Worm (Caenorhabditis elegans) whole organism, L3 larva: Measurements from ENCODE around the gene tbx-34.

Experiments
- R02D3.7 ChIP-seq: fragments of 150-350 bp; optimal IDR thresholded peaks from 2 replicates; lab custom pipeline; 2014; ENCODE audit warnings: missing biosample characterization, missing genetic modification characterization
- ZK546.5 ChIP-seq: sonication (generic microtip); optimal IDR thresholded peaks from 2 replicates; lab custom pipeline; 2017; ENCODE audit warnings: missing biosample characterization, missing genetic modification characterization
- aly-2 ChIP-seq: fragments of 150-350 bp; optimal IDR thresholded peaks from 2 replicates; lab custom pipeline; 2014; ENCODE audit warnings: missing biosample characterization, missing genetic modification characterization
- ceh-28 ChIP-seq: fragments of 150-350 bp; optimal IDR thresholded peaks from 2 replicates; lab custom pipeline; 2014; ENCODE audit warnings: missing biosample characterization, missing genetic modification reagents, missing genetic modification characterization
- ceh-82 ChIP-seq: fragments of 150-350 bp; optimal IDR thresholded peaks from 2 replicates; lab custom pipeline; 2014; ENCODE audit warnings: missing biosample characterization, missing genetic modification characterization
- elt-1 ChIP-seq: fragments of 150-350 bp; optimal IDR thresholded peaks from 2 replicates; lab custom pipeline; 2014; ENCODE audit warnings: missing biosample characterization, missing genetic modification characterization
- elt-2 ChIP-seq: sonication (generic microtip); optimal IDR thresholded peaks from 2 replicates; lab custom pipeline; 2016; ENCODE audit warnings: missing genetic modification reagents, mild to moderate bottlenecking, missing genetic modification characterization, missing compliant biosample characterization
- elt-3 ChIP-seq, 3 experiments: fragments of 150-350 bp in 1 of 3; sonication (generic microtip) in 2 of 3; optimal IDR thresholded peaks; 2 replicates in 2 of 3; 4 replicates in 1 of 3; lab custom pipeline; 2014 to 2017; ENCODE audit warnings: missing biosample characterization in 3 of 3, missing genetic modification characterization in 3 of 3
- fkh-10 ChIP-seq: sonication (generic microtip); optimal IDR thresholded peaks from 2 replicates; lab custom pipeline; 2017; ENCODE audit warnings: missing biosample characterization, missing genetic modification reagents, missing genetic modification characterization
- fkh-2 ChIP-seq: fragments of 150-350 bp; optimal IDR thresholded peaks from 2 replicates; lab custom pipeline; 2014; ENCODE audit warnings: missing biosample characterization, missing genetic modification reagents, missing genetic modification characterization
- fos-1 ChIP-seq: fragments of 150-350 bp; optimal IDR thresholded peaks from 2 replicates; lab custom pipeline; 2014; ENCODE audit warnings: missing biosample characterization, missing genetic modification characterization
- jun-1 ChIP-seq: fragments of 150-350 bp; optimal IDR thresholded peaks from 2 replicates; lab custom pipeline; 2014; ENCODE audit warnings: missing biosample characterization, missing genetic modification reagents, missing genetic modification characterization
- lin-15B ChIP-seq: fragments of 150-350 bp; optimal IDR thresholded peaks from 2 replicates; lab custom pipeline; 2014; ENCODE audit warnings: missing biosample characterization, missing genetic modification characterization
- lin-39 ChIP-seq: fragments of 150-350 bp; optimal IDR thresholded peaks from 2 replicates; lab custom pipeline; 2018; ENCODE audit warnings: missing biosample characterization, missing genetic modification reagents, missing genetic modification characterization
- mdl-1 ChIP-seq: fragments of 150-350 bp; optimal IDR thresholded peaks from 2 replicates; lab custom pipeline; 2014; ENCODE audit warnings: missing biosample characterization, missing genetic modification characterization
- nfya-1 ChIP-seq: sonication (generic microtip); optimal IDR thresholded peaks from 2 replicates; lab custom pipeline; 2017; ENCODE audit warnings: missing genetic modification characterization, mild to moderate bottlenecking, missing compliant biosample characterization, antibody characterized with exemption, moderate library complexity; ENCODE audit not compliant: insufficient read depth
- nhr-11 ChIP-seq: fragments of 150-350 bp; optimal IDR thresholded peaks from 2 replicates; lab custom pipeline; 2014; ENCODE audit warnings: missing biosample characterization, missing genetic modification characterization
- nhr-12 ChIP-seq: fragments of 150-350 bp; optimal IDR thresholded peaks from 2 replicates; lab custom pipeline; 2014; ENCODE audit warnings: missing biosample characterization, missing genetic modification characterization
- nhr-23 ChIP-seq: fragments of 150-350 bp; optimal IDR thresholded peaks from 2 replicates; lab custom pipeline; 2014; ENCODE audit warnings: missing biosample characterization, missing genetic modification reagents, missing genetic modification characterization
- nhr-25 ChIP-seq: sonication (generic microtip); optimal IDR thresholded peaks from 2 replicates; lab custom pipeline; 2017; ENCODE audit warnings: missing biosample characterization, missing genetic modification characterization
- nhr-43 ChIP-seq: sonication (generic microtip); optimal IDR thresholded peaks from 2 replicates; lab custom pipeline; 2016; ENCODE audit warnings: mild to moderate bottlenecking, missing genetic modification characterization, missing compliant biosample characterization; ENCODE audit not compliant: poor library complexity, severe bottlenecking
- nhr-67 ChIP-seq: fragments of 150-350 bp; optimal IDR thresholded peaks from 2 replicates; lab custom pipeline; 2014; ENCODE audit warnings: missing biosample characterization, missing genetic modification characterization
- nhr-76 ChIP-seq: fragments of 150-350 bp; sonication (generic microtip); optimal IDR thresholded peaks from 5 replicates; lab custom pipeline; 2014; ENCODE audit warnings: missing biosample characterization, missing genetic modification characterization
- nhr-77 ChIP-seq: fragments of 150-350 bp; optimal IDR thresholded peaks from 2 replicates; lab custom pipeline; 2014; ENCODE audit warnings: missing biosample characterization, missing genetic modification characterization
- pha-4 ChIP-seq: fragments of 150-350 bp; optimal IDR thresholded peaks from 2 replicates; lab custom pipeline; 2014; ENCODE audit warnings: missing biosample characterization, missing genetic modification reagents, missing genetic modification characterization
- sea-2 ChIP-seq: fragments of 150-350 bp; sonication (generic microtip); optimal IDR thresholded peaks from 4 replicates; lab custom pipeline; 2014; ENCODE audit warnings: missing biosample characterization, missing genetic modification reagents, missing genetic modification characterization
- skn-1 ChIP-seq: fragments of 150-350 bp; optimal IDR thresholded peaks from 2 replicates; lab custom pipeline; 2014; ENCODE audit warnings: missing biosample characterization, missing genetic modification characterization
- unc-62 ChIP-seq: fragments of 150-350 bp; sonication (generic microtip); optimal IDR thresholded peaks from 4 replicates; lab custom pipeline; 2014; ENCODE audit warnings: missing biosample characterization, missing genetic modification reagents, missing genetic modification characterization
- zag-1 ChIP-seq: fragments of 150-350 bp; optimal IDR thresholded peaks from 2 replicates; lab custom pipeline; 2014; ENCODE audit warnings: missing biosample characterization, missing genetic modification characterization

tbx-34 gene

ce11 chrIII:11218150-11218841, at the start of gene tbx-34, which contains the start of gene wht-8:
tbx-34 (minus strand) TSS chrIII:11218250.
wht-8 (plus strand) TSS chrIII:11218791.
- TF ChIP-seq skn-1 (tag; lab: Kevin White, UChicago) (no peak), ceh-28 (tag; lab: Kevin White, UChicago) (no peak), jun-1 (tag; lab: Kevin White, UChicago) (no peak)

ce11 chrIII:11267372-11267771, 49.3 kb upstream of the tbx-34 start:
- TF ChIP-seq unc-62 (GFP tag; lab: Kevin White, UChicago) (no peak), elt-3 (tag; optimal IDR thresholded peaks at IDR 0.05; lab: Kevin White, UChicago) (peak in 1 of 3 experiments; percentile 71), elt-2 (tag; lab: Kevin White, UChicago) (peak; percentile 84)

- TF ChIP-seq nhr-23 (tag; lab: Kevin White, UChicago) (no peak), nfya-1 (tag; lab: Kevin White, UChicago) (no peak), lin-15B (no peak), nhr-25 (tag; lab: Kevin White, UChicago) (peak; percentile 16), elt-1 (peak; percentile 0)
Observed at ce11 chrIII:11262089-11262488, 44.0 kb upstream of the tbx-34 start.

- TF ChIP-seq zag-1 (tag; lab: Kevin White, UChicago), result no peak
- TF ChIP-seq nhr-23 (tag; lab: Kevin White, UChicago), result peak; percentile 12
- TF ChIP-seq R02D3.7 (tag; lab: Kevin White, UChicago), result no peak
- TF ChIP-seq, all 47 proteins: peak for 1
Observed at ce11 chrIII:11255072-11255471, 37.0 kb upstream of the tbx-34 start.

ce11 chrIII:11251718-11252441, 33.8 kb upstream of the tbx-34 start, which contains the start of gene Y47D3A.32:
Y47D3A.32 (plus strand) TSS chrIII:11252391.
- TF ChIP-seq nhr-12 (tag; lab: Kevin White, UChicago), result no peak

ce11 chrIII:11248897-11249296, 30.8 kb upstream of the tbx-34 start:
- TF ChIP-seq nhr-43 (no peak), elt-2 (tag; lab: Kevin White, UChicago) (no peak), pha-4 (tag; lab: Kevin White, UChicago) (no peak), nhr-67 (tag; lab: Kevin White, UChicago) (no peak), nhr-77 (tag; lab: Kevin White, UChicago) (no peak), nhr-76 (no peak), elt-1 (no peak), ZK546.5 (tag; lab: Kevin White, UChicago) (no peak), fos-1 (tag; lab: Kevin White, UChicago) (no peak), nhr-11 (tag; lab: Kevin White, UChicago) (no peak), fkh-2 (tag; lab: Kevin White, UChicago) (no peak), R02D3.7 (tag; lab: Kevin White, UChicago) (no peak), ceh-82 (no peak), mdl-1 (tag; lab: Kevin White, UChicago) (no peak)

- TF ChIP-seq sea-2 (GFP tag; lab: Kevin White, UChicago) (no peak), lin-39 (tag; lab: Kevin White, UChicago) (no peak), unc-62 (GFP tag; lab: Kevin White, UChicago) (no peak), fkh-10 (GFP tag; lab: Kevin White, UChicago) (no peak), aly-2 (tag; lab: Kevin White, UChicago) (no peak), nhr-43 (no peak), nhr-76 (no peak), nhr-12 (tag; lab: Kevin White, UChicago) (no peak)
Observed at ce11 chrIII:11246588-11246987, 28.5 kb upstream of the tbx-34 start.
